Fruit fly (Drosophila melanogaster): ENCODE measurements around the gene Edg78E.

- TF ChIP-seq CG17806 (tag; optimal IDR thresholded peaks at IDR 0.05), result no peak
- no peak for TF ChIP-seq CG14655 (GFP tag; optimal IDR thresholded peaks at IDR 0.05)
- TF ChIP-seq CG15710 (tag; optimal IDR thresholded peaks at IDR 0.05), result no peak
- no peak for TF ChIP-seq CG4496 (GFP tag; IDR thresholded peaks at IDR 0.05)
- TF ChIP-seq CG8159 (tag; optimal IDR thresholded peaks at IDR 0.05), result no peak
- TF ChIP-seq CG9948 (tag; optimal IDR thresholded peaks at IDR 0.05), result no peak
- no peak for TF ChIP-seq EcR (GFP tag; optimal IDR thresholded peaks at IDR 0.05)
- no peak for TF ChIP-seq CG13204 (GFP tag; optimal IDR thresholded peaks at IDR 0.05)
- TF ChIP-seq gl (tag; optimal IDR thresholded peaks at IDR 0.05), result no peak
- no peak for TF ChIP-seq Snoo (tag; optimal IDR thresholded peaks at IDR 0.05)
Observed at dm6 chr3L:21303659-21304058, 6.1 kb upstream of the Edg78E start.
